Worm (Caenorhabditis elegans): ENCODE results near the gene F41H10.4.

- TF ChIP-seq unc-39 (tag; optimal IDR thresholded peaks at IDR 0.05) = no peak
- no peak for TF ChIP-seq nhr-28 (tag; optimal IDR thresholded peaks at IDR 0.05)
- no peak for TF ChIP-seq ceh-28 (tag; optimal IDR thresholded peaks at IDR 0.05)
- TF ChIP-seq lin-15B (tag; optimal IDR thresholded peaks at IDR 0.05) = no peak
Measured at ce11 chrIV:5377062-5377461, 12.7 kb downstream of the F41H10.4 start, which contains the start of gene elo-5.
